Worm (Caenorhabditis elegans): Measurements from ENCODE around the gene tag-267.

DNA sequence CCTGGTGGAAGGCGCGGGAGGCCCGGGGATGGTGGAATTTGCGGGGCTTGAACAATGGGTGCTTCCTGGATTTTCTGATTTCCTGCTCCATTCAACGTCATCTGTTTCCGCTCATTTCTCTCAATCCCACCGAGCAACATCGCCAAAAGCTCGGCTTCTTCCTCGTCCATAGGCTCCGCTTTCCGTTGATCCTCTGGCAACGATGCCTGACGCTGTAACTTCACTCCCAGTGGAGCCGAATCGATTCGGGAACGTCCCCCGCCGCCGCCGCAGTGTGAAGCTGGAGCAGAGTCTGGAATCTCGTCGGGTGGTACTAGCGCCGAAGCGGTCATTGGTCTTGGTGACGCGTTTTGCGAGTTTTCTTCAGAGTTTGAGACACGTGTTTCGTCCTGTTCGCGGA lies 45.1 kb upstream of the tag-267 start:
- TF ChIP-seq ces-1 (GFP tag; optimal IDR thresholded peaks at IDR 0.05) (no peak), elt-3 (tag; optimal IDR thresholded peaks at IDR 0.05) (no peak), nhr-2 (tag; optimal IDR thresholded peaks at IDR 0.05) (no peak), nhr-12 (tag; optimal IDR thresholded peaks at IDR 0.05) (no peak), mep-1 (tag; optimal IDR thresholded peaks at IDR 0.05) (no peak)

Data from whole organism, mixed stage, embryonic.